Worm (Caenorhabditis elegans): ENCODE measurements around the gene magu-4.

DNA sequence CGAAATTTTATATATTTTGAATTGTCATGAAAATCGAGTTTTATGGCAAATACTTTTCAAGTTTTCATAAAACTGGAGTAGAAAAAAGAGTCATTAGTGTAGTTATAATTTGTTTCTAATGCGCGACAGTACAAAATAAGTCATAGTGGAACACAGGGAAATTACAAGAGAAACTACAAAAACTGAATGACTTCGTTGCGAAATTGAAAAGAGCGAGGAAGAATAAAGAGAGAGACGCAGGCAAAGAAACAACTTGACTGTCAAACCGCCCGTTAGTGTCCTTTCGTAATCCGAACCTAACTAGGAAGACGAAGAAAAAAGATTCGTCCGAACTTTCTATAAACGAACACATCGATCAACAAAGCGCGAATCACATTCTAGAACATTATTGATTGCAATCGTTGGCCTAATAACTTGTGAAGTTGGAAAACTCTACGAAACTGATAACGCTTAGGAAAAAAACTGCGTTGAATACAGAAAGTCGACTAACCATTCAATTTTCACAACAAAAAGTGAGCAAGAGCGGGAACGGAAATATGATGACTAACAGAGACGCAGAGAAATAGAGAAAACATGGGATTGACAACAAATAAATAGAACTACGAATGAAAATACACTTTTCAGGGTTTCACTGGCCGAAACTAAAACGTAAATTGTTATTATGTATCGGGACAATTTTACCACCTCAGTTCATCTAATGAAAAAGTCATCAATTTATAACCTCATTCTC, 16.0 kb upstream of the magu-4 start:
- no peak for TF ChIP-seq daf-12 (tag; optimal IDR thresholded peaks at IDR 0.05)
- no peak for TF ChIP-seq elt-3 (tag; optimal IDR thresholded peaks at IDR 0.05)
- no peak for TF ChIP-seq nhr-76 (tag; optimal IDR thresholded peaks at IDR 0.05)
- TF ChIP-seq snpc-4 (tag; optimal IDR thresholded peaks at IDR 0.05) = no peak
- no peak for TF ChIP-seq nhr-237 (tag; optimal IDR thresholded peaks at IDR 0.05)
- TF ChIP-seq skn-1 (tag; optimal IDR thresholded peaks at IDR 0.05) = peak; percentile 79
- no peak for TF ChIP-seq fkh-10 (GFP tag; optimal IDR thresholded peaks at IDR 0.05)
- no peak for TF ChIP-seq nhr-11 (tag; optimal IDR thresholded peaks at IDR 0.05)
- TF ChIP-seq elt-1 (tag; optimal IDR thresholded peaks at IDR 0.05) = no peak
- TF ChIP-seq pqm-1 (tag; optimal IDR thresholded peaks at IDR 0.05) = no peak
- no peak for TF ChIP-seq ceh-28 (tag; optimal IDR thresholded peaks at IDR 0.05)
- TF ChIP-seq pha-4 (tag; optimal IDR thresholded peaks at IDR 0.05) = peak; percentile 67
